Worm (Caenorhabditis elegans) whole organism, mixed stage, embryonic: Measurements from ENCODE around the gene ZK353.10.
A peak's percentile ranks its signal among the peaks of the same experiment; 100 is the strongest.

ENCODE experiments used
- blmp-1 ChIP-seq: fragments of 150-350 bp; optimal IDR thresholded peaks from 2 replicates; lab custom pipeline; 2014; ENCODE audit warnings: missing biosample characterization, missing genetic modification characterization
- elt-3 ChIP-seq: fragments of 150-350 bp; optimal IDR thresholded peaks from 2 replicates; lab custom pipeline; 2014; ENCODE audit warnings: missing biosample characterization, missing genetic modification characterization
- lin-13 ChIP-seq: fragments of 150-350 bp; optimal IDR thresholded peaks from 2 replicates; lab custom pipeline; 2014; ENCODE audit warnings: missing biosample characterization, missing genetic modification characterization
- mep-1 ChIP-seq: fragments of 150-350 bp; optimal IDR thresholded peaks from 2 replicates; lab custom pipeline; 2017; ENCODE audit warnings: missing biosample characterization, missing genetic modification reagents, missing genetic modification characterization, inconsistent platforms
- mls-2 ChIP-seq: sonication (generic microtip); optimal IDR thresholded peaks from 2 replicates; lab custom pipeline; 2016; ENCODE audit warnings: mild to moderate bottlenecking, missing genetic modification characterization, moderate library complexity, missing compliant biosample characterization
- nhr-28 ChIP-seq: fragments of 150-350 bp; optimal IDR thresholded peaks from 2 replicates; lab custom pipeline; 2014; ENCODE audit warnings: missing biosample characterization, missing genetic modification characterization
- nhr-76 ChIP-seq: sonication (generic microtip); optimal IDR thresholded peaks from 2 replicates; lab custom pipeline; 2017; ENCODE audit warnings: missing biosample characterization, missing genetic modification characterization
- pha-4 ChIP-seq: fragments of 150-350 bp; optimal IDR thresholded peaks from 2 replicates; lab custom pipeline; 2018; ENCODE audit warnings: missing biosample characterization, missing genetic modification reagents, missing genetic modification characterization
- snpc-4 ChIP-seq: fragments of 150-350 bp; optimal IDR thresholded peaks from 2 replicates; lab custom pipeline; 2014; ENCODE audit warnings: missing biosample characterization, missing genetic modification characterization
- unc-62 ChIP-seq: fragments of 150-350 bp; optimal IDR thresholded peaks from 2 replicates; lab custom pipeline; 2014; ENCODE audit warnings: missing biosample characterization, missing genetic modification reagents, missing genetic modification characterization

DNA sequence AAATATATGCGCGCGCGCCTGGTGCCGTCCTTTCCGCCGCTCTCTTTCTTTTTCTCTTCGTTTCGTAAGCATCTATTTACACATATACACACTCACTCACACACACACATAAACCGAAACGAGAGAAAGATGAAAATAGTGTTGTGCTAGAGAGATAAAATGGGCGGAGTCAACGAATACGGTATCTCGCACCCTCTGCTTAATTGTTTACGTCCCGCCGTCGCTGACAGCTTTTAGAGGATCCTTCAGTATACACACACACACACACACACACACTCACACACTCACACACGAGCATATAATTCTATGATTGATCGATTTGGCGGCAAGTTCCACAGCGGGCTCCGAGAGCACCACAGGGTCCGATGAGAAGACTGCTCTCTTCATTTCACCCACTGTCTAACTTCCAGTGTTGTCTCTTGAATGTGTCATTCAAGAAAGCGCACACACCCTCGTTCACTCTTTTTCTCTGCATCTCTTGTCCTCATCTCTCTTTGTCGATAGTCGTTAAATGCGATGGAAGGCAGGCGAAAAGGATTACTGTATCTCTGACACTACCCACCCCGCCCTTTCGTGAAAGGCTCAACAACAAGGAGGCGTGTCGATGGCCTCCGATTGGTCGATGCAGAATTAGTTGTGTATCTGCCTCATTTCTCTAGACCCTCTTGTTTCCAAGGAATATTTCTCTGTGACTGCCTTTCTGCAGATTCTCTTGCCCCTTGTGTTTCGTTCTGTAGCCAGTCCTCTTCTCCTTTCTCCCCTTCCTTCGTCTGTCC is 23.2 kb upstream of the ZK353.10 start:
- TF ChIP-seq blmp-1 (tag; lab: Kevin White, UChicago) (no peak), elt-3 (no peak), nhr-76 (tag; lab: Kevin White, UChicago) (no peak), mls-2 (peak; percentile 83), pha-4 (tag; lab: Kevin White, UChicago) (peak; percentile 91), nhr-28 (tag; lab: Kevin White, UChicago) (no peak), snpc-4 (tag; lab: Kevin White, UChicago) (no peak), unc-62 (GFP tag; lab: Kevin White, UChicago) (peak; percentile 98), mep-1 (tag; lab: Kevin White, UChicago) (peak; percentile 62), lin-13 (peak; percentile 64)
